Fruit fly (Drosophila melanogaster) whole organism, embryonic: ENCODE data around the gene CG31125.

Source experiments
- Ada2b ChIP-seq: fragments of 200-800 bp; sonication (Bioruptor generic); IDR thresholded peaks from 2 replicates; pipeline ENCODE4 v1.3.6; 2022; ENCODE audit warnings: missing biosample characterization, missing genetic modification characterization
- Bgb ChIP-seq: fragments of 200-800 bp; sonication (Bioruptor generic); IDR thresholded peaks from 2 replicates; pipeline ENCODE4 v1.3.6; 2022; ENCODE audit warnings: missing biosample characterization, missing genetic modification characterization; ENCODE audit not compliant: partially characterized antibody
- CG10543 ChIP-seq: fragments of 200-800 bp; sonication (Bioruptor generic); optimal IDR thresholded peaks from 3 replicates; lab custom pipeline; 2017; ENCODE audit warnings: missing biosample characterization, mild to moderate bottlenecking, missing genetic modification characterization, moderate library complexity
- CG11093 ChIP-seq: fragments of 200-800 bp; sonication (Bioruptor generic); IDR thresholded peaks from 3 replicates; pipeline ENCODE4 v1.3.6; 2022; ENCODE audit warnings: missing biosample characterization, missing genetic modification characterization
- CG12071 ChIP-seq: fragments of 200-800 bp; sonication (Bioruptor generic); optimal IDR thresholded peaks from 3 replicates; lab custom pipeline; 2018; ENCODE audit warnings: missing biosample characterization, mild to moderate bottlenecking, missing genetic modification characterization
- CG12769 ChIP-seq: fragments of 200-800 bp; sonication (Bioruptor generic); optimal IDR thresholded peaks from 2 replicates; lab custom pipeline; 2019; ENCODE audit warnings: missing biosample characterization, mild to moderate bottlenecking, missing genetic modification characterization, moderate library complexity
- CG13894 ChIP-seq: fragments of 200-800 bp; sonication (Bioruptor generic); optimal IDR thresholded peaks from 3 replicates; lab custom pipeline; 2018; ENCODE audit warnings: missing biosample characterization, mild to moderate bottlenecking, missing genetic modification characterization, moderate library complexity
- CG1602 ChIP-seq: fragments of 200-800 bp; sonication (Bioruptor generic); optimal IDR thresholded peaks from 3 replicates; lab custom pipeline; 2016; ENCODE audit warnings: missing biosample characterization, missing genetic modification characterization
- CG16815 ChIP-seq: fragments of 200-800 bp; sonication (Bioruptor generic); optimal IDR thresholded peaks from 3 replicates; lab custom pipeline; 2017; ENCODE audit warnings: missing biosample characterization, mild to moderate bottlenecking, missing genetic modification characterization
- CG17186 ChIP-seq: fragments of 200-800 bp; sonication (Bioruptor generic); optimal IDR thresholded peaks from 3 replicates; lab custom pipeline; 2017; ENCODE audit warnings: missing biosample characterization, missing genetic modification reagents, missing genetic modification characterization
- CG17612 ChIP-seq: fragments of 200-800 bp; sonication (Bioruptor generic); IDR thresholded peaks from 2 replicates; pipeline ENCODE4 v1.3.6; 2022; ENCODE audit warnings: missing biosample characterization, missing genetic modification characterization
- CG17912 ChIP-seq: fragments of 200-800 bp; sonication (Bioruptor generic); optimal IDR thresholded peaks from 2 replicates; lab custom pipeline; 2018; ENCODE audit warnings: missing biosample characterization, mild to moderate bottlenecking, missing genetic modification characterization
- CG2199 ChIP-seq: fragments of 200-800 bp; sonication (Bioruptor generic); IDR thresholded peaks from 3 replicates; pipeline ENCODE4 v1.3.6; 2022; ENCODE audit warnings: missing biosample characterization, missing genetic modification characterization
- CG2712 ChIP-seq: fragments of 200-800 bp; optimal IDR thresholded peaks from 3 replicates; lab custom pipeline; 2019; ENCODE audit warnings: missing biosample characterization, mild to moderate bottlenecking, missing genetic modification characterization, moderate library complexity
- CG3726 ChIP-seq: fragments of 200-800 bp; sonication (Bioruptor generic); IDR thresholded peaks from 3 replicates; pipeline ENCODE4, ENCODE4 v1.3.6; 2022; ENCODE audit warnings: missing biosample characterization, missing genetic modification characterization
- CG3847 ChIP-seq: fragments of 200-800 bp; sonication (Bioruptor generic); IDR thresholded peaks from 2 replicates; pipeline ENCODE4 v1.3.6; 2022; ENCODE audit warnings: missing biosample characterization, missing genetic modification characterization
- CG4820 ChIP-seq: fragments of 200-800 bp; sonication (Bioruptor generic); optimal IDR thresholded peaks from 3 replicates; lab custom pipeline; 2016; ENCODE audit warnings: missing biosample characterization, missing genetic modification characterization
- CG9727 ChIP-seq: fragments of 200-800 bp; sonication (Bioruptor generic); optimal IDR thresholded peaks from 3 replicates; lab custom pipeline; 2017; ENCODE audit warnings: missing biosample characterization, mild to moderate bottlenecking, missing genetic modification characterization
- D19A ChIP-seq: fragments of 200-800 bp; optimal IDR thresholded peaks from 3 replicates; lab custom pipeline; 2019; ENCODE audit warnings: missing biosample characterization, mild to moderate bottlenecking, missing genetic modification characterization, moderate library complexity
- Deaf1 ChIP-seq: fragments of 200-800 bp; optimal IDR thresholded peaks from 3 replicates; lab custom pipeline; 2019; ENCODE audit warnings: missing biosample characterization, mild to moderate bottlenecking, missing genetic modification characterization, moderate library complexity
- E2f2 ChIP-seq: fragments of 200-800 bp; sonication (Bioruptor generic); IDR thresholded peaks from 2 replicates; pipeline ENCODE4 v1.3.6; 2022; ENCODE audit warnings: missing biosample characterization, missing genetic modification characterization
- GATAe ChIP-seq: fragments of 200-800 bp; sonication (Bioruptor generic); conservative IDR thresholded peaks from 2 replicates; pipeline ENCODE4 v1.3.6; 2022; ENCODE audit warnings: missing biosample characterization, missing genetic modification characterization
- Optix ChIP-seq: fragments of 200-800 bp; sonication (Bioruptor generic); IDR thresholded peaks from 3 replicates; pipeline ENCODE4 v1.3.6; 2022; ENCODE audit warnings: missing biosample characterization, missing genetic modification characterization
- PHDP ChIP-seq: fragments of 200-800 bp; sonication (Bioruptor generic); optimal IDR thresholded peaks from 3 replicates; lab custom pipeline; 2018; ENCODE audit warnings: missing biosample characterization, mild to moderate bottlenecking, missing genetic modification characterization, moderate library complexity
- Side ChIP-seq: fragments of 200-800 bp; sonication (Bioruptor generic); optimal IDR thresholded peaks from 2 replicates; lab custom pipeline; 2016; ENCODE audit warnings: missing biosample characterization, missing genetic modification characterization
- Sry-δ ChIP-seq: fragments of 200-800 bp; sonication (Bioruptor generic); optimal IDR thresholded peaks from 2 replicates; lab custom pipeline; 2016; ENCODE audit warnings: missing biosample characterization, missing genetic modification characterization
- abd-A ChIP-seq: fragments of 200-800 bp; sonication (Bioruptor generic); optimal IDR thresholded peaks from 3 replicates; lab custom pipeline; 2019; ENCODE audit warnings: missing biosample characterization, mild to moderate bottlenecking, missing genetic modification characterization, moderate library complexity
- bsh ChIP-seq, 2 experiments: fragments of 200-800 bp; sonication (Bioruptor generic); optimal IDR thresholded peaks; 2 replicates each; lab custom pipeline; 2017 to 2018; ENCODE audit warnings: mild to moderate bottlenecking in 2 of 2, missing biosample characterization in 2 of 2, missing genetic modification characterization in 2 of 2, moderate library complexity in 1 of 2
- chm ChIP-seq: fragments of 200-800 bp; sonication (Bioruptor generic); IDR thresholded peaks from 2 replicates; pipeline ENCODE4 v1.3.6; 2022; ENCODE audit warnings: missing biosample characterization, missing genetic modification characterization
- corto ChIP-seq: fragments of 200-800 bp; sonication (Bioruptor generic); optimal IDR thresholded peaks from 2 replicates; lab custom pipeline; 2016; ENCODE audit warnings: missing biosample characterization, mild to moderate bottlenecking, missing genetic modification characterization, moderate library complexity
- cwo ChIP-seq: fragments of 200-800 bp; sonication (Bioruptor generic); optimal IDR thresholded peaks from 3 replicates; lab custom pipeline; 2017; ENCODE audit warnings: missing biosample characterization, missing genetic modification characterization, mild to moderate bottlenecking, moderate library complexity, missing genetic modification reagents
- dm ChIP-seq: fragments of 200-800 bp; sonication (Bioruptor generic); optimal IDR thresholded peaks from 3 replicates; lab custom pipeline; 2016; ENCODE audit warnings: missing biosample characterization, missing genetic modification characterization
- eve ChIP-seq, 2 experiments: fragments of >200 bp; optimal IDR thresholded peaks; 2 replicates each; lab custom pipeline; 2017; ENCODE audit warnings: missing biosample characterization in 2 of 2, missing genetic modification characterization in 2 of 2
- fd102C ChIP-seq: fragments of 200-800 bp; sonication (Bioruptor generic); optimal IDR thresholded peaks from 2 replicates; lab custom pipeline; 2018; ENCODE audit warnings: missing biosample characterization, mild to moderate bottlenecking, missing genetic modification characterization, moderate library complexity
- grn ChIP-seq: fragments of 200-800 bp; sonication (Bioruptor generic); optimal IDR thresholded peaks from 3 replicates; lab custom pipeline; 2017; ENCODE audit warnings: missing biosample characterization, missing genetic modification characterization
- hth ChIP-seq: fragments of >200 bp; optimal IDR thresholded peaks from 2 replicates; lab custom pipeline; 2017; ENCODE audit warnings: inconsistent platforms
- kni ChIP-seq: fragments of 200-800 bp; sonication (Bioruptor generic); optimal IDR thresholded peaks from 3 replicates; lab custom pipeline; 2017; ENCODE audit warnings: mild to moderate bottlenecking, missing biosample characterization, missing genetic modification reagents, missing genetic modification characterization
- lbe ChIP-seq: fragments of 200-800 bp; sonication (Bioruptor generic); optimal IDR thresholded peaks from 2 replicates; lab custom pipeline; 2016; ENCODE audit warnings: missing biosample characterization, mild to moderate bottlenecking, missing genetic modification characterization
- nom ChIP-seq: fragments of 200-800 bp; sonication (Bioruptor generic); optimal IDR thresholded peaks from 2 replicates; lab custom pipeline; 2017; ENCODE audit warnings: missing biosample characterization, missing genetic modification characterization, mild to moderate bottlenecking, moderate library complexity, missing genetic modification reagents
- pros ChIP-seq: fragments of 200-800 bp; sonication (Bioruptor generic); optimal IDR thresholded peaks from 3 replicates; lab custom pipeline; 2019; ENCODE audit warnings: missing biosample characterization, mild to moderate bottlenecking, missing genetic modification characterization, moderate library complexity
- pzg ChIP-seq: fragments of 200-800 bp; sonication (Bioruptor generic); optimal IDR thresholded peaks from 3 replicates; lab custom pipeline; 2018; ENCODE audit warnings: missing biosample characterization, mild to moderate bottlenecking, missing genetic modification characterization, moderate library complexity
- repo ChIP-seq: fragments of 200-800 bp; sonication (Bioruptor generic); optimal IDR thresholded peaks from 2 replicates; lab custom pipeline; 2016; ENCODE audit warnings: missing biosample characterization, missing genetic modification characterization
- sd ChIP-seq: fragments of 200-800 bp; sonication (Bioruptor generic); optimal IDR thresholded peaks from 3 replicates; lab custom pipeline; 2018; ENCODE audit warnings: missing biosample characterization, mild to moderate bottlenecking, missing genetic modification characterization, moderate library complexity
- sens ChIP-seq: fragments of 200-800 bp; sonication (Bioruptor generic); peaks from one replicate; lab custom pipeline; 2016; ENCODE audit warnings: missing biosample characterization, missing genetic modification characterization
- sob ChIP-seq: fragments of 200-800 bp; sonication (Bioruptor generic); IDR thresholded peaks from 2 replicates; pipeline ENCODE4 v1.3.6; 2022; ENCODE audit warnings: missing biosample characterization, missing genetic modification characterization
- sug ChIP-seq: fragments of 200-800 bp; optimal IDR thresholded peaks from 2 replicates; lab custom pipeline; 2019; ENCODE audit warnings: missing biosample characterization, mild to moderate bottlenecking, missing genetic modification characterization, moderate library complexity
- vvl ChIP-seq: fragments of 200-800 bp; sonication (Bioruptor generic); IDR thresholded peaks from 2 replicates; pipeline ENCODE4 v1.3.6; 2022; ENCODE audit warnings: missing biosample characterization, missing genetic modification characterization
- zf30C ChIP-seq: fragments of 200-800 bp; sonication (Bioruptor generic); optimal IDR thresholded peaks from 3 replicates; lab custom pipeline; 2018; ENCODE audit warnings: missing biosample characterization, mild to moderate bottlenecking, missing genetic modification characterization

CG31125 gene

dm6 chr3R:24604165-24604564 lies 50.5 kb downstream of the CG31125 start (continued):
- TF ChIP-seq fd102C (peak; percentile 57), sd (peak; percentile 81), CG2199 (GFP tag; lab: Robert Waterston, UW) (peak; percentile 61; the same call in 1 of the 3 replicates), D19A (tag; lab: Kevin White, UChicago) (peak; percentile 9)
- TF ChIP-seq, all 482 proteins: peak for 13

- TF ChIP-seq bsh (GFP tag; optimal IDR thresholded peaks at IDR 0.05; lab: Kevin White, UChicago) (no peak), CG1602 (GFP tag; lab: Kevin White, UChicago) (no peak), sob (GFP tag; lab: Robert Waterston, UW) (no peak), PHDP (tag; lab: Kevin White, UChicago) (no peak), dm (GFP tag; lab: Kevin White, UChicago) (no peak), GATAe (no peak), nom (GFP tag; lab: Kevin White, UChicago) (peak; percentile 80), CG3726 (GFP tag; lab: Robert Waterston, UW) (no peak), Side (GFP tag; lab: Kevin White, UChicago) (no peak), E2f2 (GFP tag; lab: Robert Waterston, UW) (no peak), grn (GFP tag; lab: Kevin White, UChicago) (peak; percentile 47), CG11093 (GFP tag; lab: Robert Waterston, UW) (no peak), CG17612 (GFP tag; lab: Robert Waterston, UW) (no peak), sens (GFP tag; lab: Kevin White, UChicago) (peak; percentile 83), CG10543 (no peak), Sry-δ (no peak), zf30C (GFP tag; lab: Kevin White, UChicago) (peak; percentile 45), CG13894 (tag; lab: Kevin White, UChicago) (peak; percentile 81), Ada2b (GFP tag; lab: Robert Waterston, UW) (no peak), sug (tag; lab: Kevin White, UChicago) (peak; percentile 3), Deaf1 (tag; lab: Kevin White, UChicago) (peak; percentile 77), CG17186 (GFP tag; lab: Kevin White, UChicago) (no peak), lbe (GFP tag; lab: Kevin White, UChicago) (peak; percentile 62), vvl (peak; percentile 93), CG3847 (GFP tag; lab: Robert Waterston, UW) (no peak), repo (no peak), eve (GFP tag; optimal IDR thresholded peaks at IDR 0.05; lab: Kevin White, UChicago) (peak in 1 of 2 experiments; percentile 25), CG12071 (GFP tag; lab: Kevin White, UChicago) (no peak), sd (peak; percentile 37), Optix (no peak), CG12769 (peak; percentile 90), pzg (GFP tag; lab: Kevin White, UChicago) (no peak), Bgb (GFP tag; lab: Robert Waterston, UW) (0 out of 2 replicates have a peak, but pooled peaks have one; percentile 7), abd-A (tag; lab: Kevin White, UChicago) (peak; percentile 42), cwo (peak; percentile 5), hth (no peak), CG17912 (no peak), corto (GFP tag; lab: Kevin White, UChicago) (peak; percentile 58), CG2712 (tag; lab: Kevin White, UChicago) (peak; percentile 11), chm (GFP tag; lab: Robert Waterston, UW) (0 out of 2 replicates have a peak, but pooled peaks have one; percentile 23), CG4820 (GFP tag; lab: Kevin White, UChicago) (no peak), CG9727 (GFP tag; lab: Kevin White, UChicago) (peak; percentile 10), kni (GFP tag; lab: Kevin White, UChicago) (peak; percentile 1), CG16815 (GFP tag; lab: Kevin White, UChicago) (no peak), pros (GFP tag; lab: Kevin White, UChicago) (peak; percentile 66)
Measured at dm6 chr3R:24603399-24604131, 51.1 kb downstream of the CG31125 start.
